Worm (Caenorhabditis elegans) whole organism, L4 larva: ENCODE data around the gene F40F8.12.
A peak's percentile ranks its signal among the peaks of the same experiment; 100 is the strongest.

Source experiments
- F10B5.3 ChIP-seq: sonication (generic microtip); optimal IDR thresholded peaks from 2 replicates; lab custom pipeline; 2016; ENCODE audit warnings: mild to moderate bottlenecking, missing genetic modification characterization, missing compliant biosample characterization
- F49E8.2 ChIP-seq: sonication (generic microtip); optimal IDR thresholded peaks from 2 replicates; lab custom pipeline; 2016; ENCODE audit warnings: missing compliant biosample characterization, mild to moderate bottlenecking, missing genetic modification characterization, borderline replicate concordance
- R02D3.7 ChIP-seq: fragments of 150-350 bp; sonication (generic microtip); optimal IDR thresholded peaks from 3 replicates; lab custom pipeline; 2014; ENCODE audit warnings: missing biosample characterization, missing genetic modification characterization
- T20F7.1 ChIP-seq: fragments of 200-800 bp; sonication (Bioruptor generic); optimal IDR thresholded peaks from 2 replicates; lab custom pipeline; 2018; ENCODE audit warnings: mild to moderate bottlenecking, missing genetic modification characterization, missing compliant biosample characterization
- Y105C5A.15 ChIP-seq: fragments of 200-800 bp; sonication (Bioruptor generic); IDR thresholded peaks from 2 replicates; pipeline ENCODE4 v1.3.6; 2022; ENCODE audit warnings: missing genetic modification characterization, missing compliant biosample characterization
- Y48G9A.11 ChIP-seq: fragments of 200-800 bp; sonication (Bioruptor generic); IDR thresholded peaks from 2 replicates; pipeline ENCODE4 v1.3.6; 2022; ENCODE audit warnings: missing genetic modification reagents, missing genetic modification characterization, missing compliant biosample characterization
- Y5F2A.4 ChIP-seq: fragments of 200-800 bp; sonication (Bioruptor generic); optimal IDR thresholded peaks from 2 replicates; lab custom pipeline; 2018; ENCODE audit warnings: mild to moderate bottlenecking, missing genetic modification characterization, missing compliant biosample characterization
- ZK546.5 ChIP-seq, 2 experiments: sonication (generic microtip); optimal IDR thresholded peaks; 2 replicates each; lab custom pipeline; 2017; ENCODE audit warnings: missing biosample characterization in 2 of 2, missing genetic modification characterization in 2 of 2
- aha-1 ChIP-seq: fragments of 150-350 bp; peaks from one replicate; lab custom pipeline; 2014; ENCODE audit warnings: missing biosample characterization, missing genetic modification characterization
- arid-1 ChIP-seq: fragments of 200-800 bp; sonication (Bioruptor generic); conservative IDR thresholded peaks from 2 replicates; pipeline ENCODE4 v1.3.6; 2022; ENCODE audit warnings: missing genetic modification reagents, missing genetic modification characterization, missing compliant biosample characterization
- attf-4 ChIP-seq: sonication (generic microtip); optimal IDR thresholded peaks from 3 replicates; lab custom pipeline; 2017; ENCODE audit warnings: missing biosample characterization, missing genetic modification characterization
- ceh-20 ChIP-seq: fragments of 200-800 bp; sonication (Bioruptor generic); IDR thresholded peaks from 2 replicates; pipeline ENCODE4 v1.3.6; 2022; ENCODE audit warnings: missing genetic modification reagents, missing genetic modification characterization, missing compliant biosample characterization
- ceh-28 ChIP-seq: fragments of 150-350 bp; optimal IDR thresholded peaks from 2 replicates; lab custom pipeline; 2014; ENCODE audit warnings: missing biosample characterization, missing genetic modification reagents, missing genetic modification characterization
- ceh-44 ChIP-seq: fragments of 200-800 bp; sonication (Bioruptor generic); IDR thresholded peaks from 2 replicates; pipeline ENCODE4 v1.3.6; 2022; ENCODE audit warnings: missing genetic modification reagents, missing genetic modification characterization, missing compliant biosample characterization
- ceh-82 ChIP-seq: sonication (generic microtip); optimal IDR thresholded peaks from 2 replicates; lab custom pipeline; 2017; ENCODE audit warnings: missing biosample characterization, missing genetic modification characterization
- ces-1 ChIP-seq: fragments of 150-350 bp; sonication (generic microtip); optimal IDR thresholded peaks from 4 replicates; lab custom pipeline; 2014; ENCODE audit warnings: missing biosample characterization, missing genetic modification reagents, missing genetic modification characterization
- daf-12 ChIP-seq: fragments of 150-350 bp; optimal IDR thresholded peaks from 2 replicates; lab custom pipeline; 2014; ENCODE audit warnings: missing biosample characterization, missing genetic modification reagents, missing genetic modification characterization
- dmd-6 ChIP-seq: fragments of 200-800 bp; sonication (Bioruptor generic); IDR thresholded peaks from 2 replicates; pipeline ENCODE4 v1.3.6; 2022; ENCODE audit warnings: missing genetic modification reagents, missing genetic modification characterization, missing compliant biosample characterization
- dmd-8 ChIP-seq: fragments of 200-800 bp; sonication (Bioruptor generic); IDR thresholded peaks from 2 replicates; pipeline ENCODE4 v1.3.6; 2022; ENCODE audit warnings: missing genetic modification characterization, missing compliant biosample characterization
- dmd-9 ChIP-seq: fragments of 200-800 bp; sonication (Bioruptor generic); IDR thresholded peaks from 2 replicates; pipeline ENCODE4 v1.3.6; 2022; ENCODE audit warnings: missing genetic modification reagents, missing genetic modification characterization, missing compliant biosample characterization
- dpl-1 ChIP-seq: fragments of 150-350 bp; optimal IDR thresholded peaks from 2 replicates; lab custom pipeline; 2014; ENCODE audit warnings: missing biosample characterization, missing genetic modification reagents, missing genetic modification characterization
- duxl-1 ChIP-seq: sonication (generic microtip); optimal IDR thresholded peaks from 2 replicates; lab custom pipeline; 2016; ENCODE audit warnings: mild to moderate bottlenecking, missing genetic modification characterization, moderate library complexity, missing compliant biosample characterization; ENCODE audit not compliant: poor library complexity
- egl-43 ChIP-seq: fragments of 200-800 bp; sonication (Bioruptor generic); IDR thresholded peaks from 2 replicates; pipeline ENCODE4 v1.3.6; 2022; ENCODE audit warnings: missing genetic modification reagents, missing genetic modification characterization, missing compliant biosample characterization
- gei-8 ChIP-seq: fragments of 200-800 bp; sonication (Bioruptor generic); optimal IDR thresholded peaks from 2 replicates; lab custom pipeline; 2018; ENCODE audit warnings: mild to moderate bottlenecking, missing genetic modification characterization, missing compliant biosample characterization
- lim-7 ChIP-seq: fragments of 200-800 bp; sonication (Bioruptor generic); IDR thresholded peaks from 2 replicates; pipeline ENCODE4 v1.3.6; 2022; ENCODE audit warnings: missing genetic modification characterization, missing compliant biosample characterization
- lin-1 ChIP-seq: fragments of 200-800 bp; sonication (Bioruptor generic); IDR thresholded peaks from 2 replicates; pipeline ENCODE4 v1.3.6; 2022; ENCODE audit warnings: missing genetic modification reagents, missing genetic modification characterization, missing compliant biosample characterization
- lin-13 ChIP-seq: fragments of 150-350 bp; optimal IDR thresholded peaks from 2 replicates; lab custom pipeline; 2014; ENCODE audit warnings: missing biosample characterization, missing genetic modification reagents, missing genetic modification characterization
- lin-29 ChIP-seq: fragments of 200-800 bp; sonication (Bioruptor generic); IDR thresholded peaks from 2 replicates; pipeline ENCODE4 v1.3.6; 2022; ENCODE audit warnings: missing genetic modification reagents, missing genetic modification characterization, missing compliant biosample characterization
- lin-38 ChIP-seq: fragments of 200-800 bp; sonication (Bioruptor generic); IDR thresholded peaks from 2 replicates; pipeline ENCODE4 v1.3.6; 2022; ENCODE audit warnings: missing genetic modification reagents, missing genetic modification characterization, missing compliant biosample characterization
- lsy-2 ChIP-seq, 2 experiments: fragments of 150-350 bp in 1 of 2; sonication (generic microtip) in 1 of 2; optimal IDR thresholded peaks; 2 replicates each; lab custom pipeline; 2014 to 2017; ENCODE audit warnings: missing biosample characterization in 2 of 2, missing genetic modification characterization in 2 of 2
- madf-5 ChIP-seq, 2 experiments: fragments of 200-800 bp; sonication (Bioruptor generic); IDR thresholded peaks; 2 replicates each; pipeline ENCODE4 v1.3.6; 2022; ENCODE audit warnings: missing compliant biosample characterization in 2 of 2, missing genetic modification characterization in 2 of 2
- madf-9 ChIP-seq: fragments of 200-800 bp; sonication (Bioruptor generic); conservative IDR thresholded peaks from 2 replicates; pipeline ENCODE4 v1.3.6; 2022; ENCODE audit warnings: missing genetic modification reagents, missing genetic modification characterization, missing compliant biosample characterization
- mep-1 ChIP-seq: fragments of 150-350 bp; sonication (generic microtip); optimal IDR thresholded peaks from 3 replicates; lab custom pipeline; 2014; ENCODE audit warnings: missing biosample characterization, missing genetic modification characterization
- mes-2 ChIP-seq: sonication (generic microtip); optimal IDR thresholded peaks from 2 replicates; lab custom pipeline; 2016; ENCODE audit warnings: missing genotype, mild to moderate bottlenecking, missing genetic modification characterization, missing compliant biosample characterization; ENCODE audit not compliant: poor library complexity, severe bottlenecking
- mxl-3 ChIP-seq: fragments of 200-800 bp; sonication (Bioruptor generic); optimal IDR thresholded peaks from 2 replicates; lab custom pipeline; 2018; ENCODE audit warnings: mild to moderate bottlenecking, missing genetic modification characterization, missing compliant biosample characterization
- nhr-11 ChIP-seq: fragments of 150-350 bp; optimal IDR thresholded peaks from 2 replicates; lab custom pipeline; 2014; ENCODE audit warnings: missing biosample characterization, missing genetic modification characterization
- pha-4 ChIP-seq, 2 experiments: fragments of 150-350 bp in 1 of 2; fragments of 200-800 bp in 1 of 2; sonication (Bioruptor generic) in 1 of 2; IDR thresholded peaks in 1 of 2; optimal IDR thresholded peaks in 1 of 2; 2 replicates each; pipeline versions ENCODE4 v1.3.6 to Lab custom; 2014 to 2022; ENCODE audit warnings: missing genetic modification characterization in 2 of 2, missing genetic modification reagents in 2 of 2, missing biosample characterization in 1 of 2, missing compliant biosample characterization in 1 of 2
- php-3 ChIP-seq: fragments of 200-800 bp; sonication (Bioruptor generic); IDR thresholded peaks from 2 replicates; pipeline ENCODE4 v1.3.6; 2022; ENCODE audit warnings: missing genetic modification reagents, missing genetic modification characterization, missing compliant biosample characterization
- pqm-1 ChIP-seq: sonication (generic microtip); optimal IDR thresholded peaks from 2 replicates; lab custom pipeline; 2017; ENCODE audit warnings: missing biosample characterization, missing genetic modification characterization
- rbr-2 ChIP-seq: sonication (generic microtip); optimal IDR thresholded peaks from 2 replicates; lab custom pipeline; 2016; ENCODE audit warnings: missing genotype, missing genetic modification characterization, missing compliant biosample characterization
- saeg-2 ChIP-seq: fragments of 200-800 bp; sonication (Bioruptor generic); IDR thresholded peaks from 2 replicates; pipeline ENCODE4 v1.3.6; 2022; ENCODE audit warnings: missing genetic modification reagents, missing genetic modification characterization, missing compliant biosample characterization
- skn-1 ChIP-seq: fragments of 150-350 bp; optimal IDR thresholded peaks from 2 replicates; lab custom pipeline; 2014; ENCODE audit warnings: missing biosample characterization, missing genetic modification characterization
- unc-62 ChIP-seq, 3 experiments: fragments of 150-350 bp in 1 of 3; sonication (generic microtip); optimal IDR thresholded peaks in 2 of 3; peaks in 1 of 3; 1 replicate in 1 of 3; 2 replicates in 2 of 3; lab custom pipeline; 2014 to 2017; ENCODE audit warnings: missing biosample characterization in 3 of 3, missing genetic modification characterization in 3 of 3, missing genetic modification reagents in 3 of 3, missing genotype in 1 of 3

Gene F40F8.12

DNA sequence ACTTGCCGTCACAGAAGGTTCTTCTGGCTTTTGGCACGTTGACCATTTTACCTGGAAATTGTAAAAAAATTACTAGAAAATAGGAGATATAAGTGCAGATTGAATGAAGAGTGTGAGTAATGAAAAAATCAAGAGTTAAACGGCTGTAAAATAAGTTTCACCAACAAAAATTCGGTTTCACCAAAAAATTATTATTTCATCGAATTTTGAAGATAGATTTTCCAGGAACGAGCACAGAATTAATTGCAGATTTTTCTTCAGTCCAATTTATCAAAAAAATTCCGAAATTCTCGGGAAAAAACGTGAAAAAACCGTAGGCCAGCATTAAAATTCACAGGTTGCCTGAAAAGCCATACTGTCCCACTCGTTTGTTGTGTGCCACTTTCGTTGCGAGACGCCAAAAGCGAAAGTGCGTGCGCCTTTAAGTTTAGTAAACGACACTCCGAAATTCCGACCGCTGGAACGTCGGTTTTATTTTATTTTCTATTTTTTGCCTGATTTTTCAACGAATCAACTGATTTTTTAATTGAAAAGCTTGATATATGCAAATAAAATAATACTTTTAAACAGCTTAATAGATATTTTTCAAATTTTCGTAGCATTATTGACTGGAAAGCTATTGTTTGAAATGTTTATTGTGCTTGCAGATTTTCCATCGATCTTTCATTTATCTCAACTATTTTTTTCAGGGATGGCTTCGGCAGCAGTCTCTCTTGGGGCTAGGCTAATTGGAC is 32.3 kb upstream of the F40F8.12 start, which contains the start of the genes rpl-36.A and nuo-1 (continued):
- TF ChIP-seq lin-38 (GFP tag; lab: Robert Waterston, UW) (peak; percentile 78), lin-29 (GFP tag; lab: Robert Waterston, UW) (no peak), mxl-3 (GFP tag; lab: Kevin White, UChicago) (peak; percentile 36), ceh-28 (tag; lab: Kevin White, UChicago) (no peak), Y105C5A.15 (GFP tag; lab: Robert Waterston, UW) (no peak), arid-1 (no peak), attf-4 (tag; lab: Kevin White, UChicago) (no peak), ceh-44 (GFP tag; lab: Robert Waterston, UW) (no peak), R02D3.7 (tag; lab: Kevin White, UChicago) (no peak), ceh-20 (peak; percentile 43; the same call in 1 of the 2 replicates), ces-1 (GFP tag; lab: Kevin White, UChicago) (no peak), duxl-1 (tag; lab: Kevin White, UChicago) (peak; percentile 33), lsy-2 (tag; optimal IDR thresholded peaks at IDR 0.05; lab: Kevin White, UChicago) (peak; percentile 91 to 99), aha-1 (tag; lab: Kevin White, UChicago) (peak; percentile 58), dmd-9 (GFP tag; lab: Robert Waterston, UW) (no peak), lin-1 (no peak), Y5F2A.4 (no peak), skn-1 (tag; lab: Kevin White, UChicago) (no peak), madf-5 (GFP tag; IDR thresholded peaks at IDR 0.05; lab: Robert Waterston, UW) (no peak), ZK546.5 (tag; optimal IDR thresholded peaks at IDR 0.05; lab: Kevin White, UChicago) (peak in 1 of 2 experiments; percentile 6), F10B5.3 (tag; lab: Kevin White, UChicago) (no peak), F49E8.2 (tag; lab: Kevin White, UChicago) (no peak)

DNA sequence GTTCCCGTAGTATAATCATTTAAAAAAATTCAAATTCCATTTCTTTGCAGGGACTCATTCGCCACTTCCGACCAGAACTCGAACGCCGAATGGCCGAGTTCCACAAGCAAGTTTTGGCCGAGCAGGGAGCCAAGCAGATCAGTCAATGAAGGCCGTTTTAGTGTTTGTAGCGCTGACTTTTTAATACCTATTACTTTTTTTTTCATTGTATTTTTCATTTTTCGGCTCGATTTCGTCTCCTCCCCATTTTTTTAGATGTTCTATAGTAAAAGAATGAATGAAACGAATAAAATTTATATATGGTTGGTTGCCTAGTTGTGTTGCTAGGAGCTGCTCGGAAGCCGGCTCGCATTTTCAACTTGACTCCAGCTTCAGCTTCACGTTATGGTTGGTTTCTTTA is 29.8 kb upstream of the F40F8.12 start, which contains the start of gene C09H10.4:
TSS of gene C09H10.4 (plus strand) at position 301 of the 400 bp plus-strand sequence.
- no peak for TF ChIP-seq php-3 (GFP tag; lab: Robert Waterston, UW)
- TF ChIP-seq pha-4 (GFP tag; IDR thresholded peaks at IDR 0.05; lab: Robert Waterston, UW): 0 out of 2 replicates have a peak, but pooled peaks have one; percentile 11
- TF ChIP-seq pha-4 (tag; optimal IDR thresholded peaks at IDR 0.05; lab: Kevin White, UChicago): no peak
- peak in 1 of 2 experiments; percentile 36 for TF ChIP-seq unc-62 (GFP tag; optimal IDR thresholded peaks at IDR 0.05 in 1 of 2; lab: Kevin White, UChicago)
- no peak for TF ChIP-seq unc-62 (tag; optimal IDR thresholded peaks at IDR 0.05; lab: Kevin White, UChicago)
- TF ChIP-seq, all 104 proteins: peak for 2

DNA sequence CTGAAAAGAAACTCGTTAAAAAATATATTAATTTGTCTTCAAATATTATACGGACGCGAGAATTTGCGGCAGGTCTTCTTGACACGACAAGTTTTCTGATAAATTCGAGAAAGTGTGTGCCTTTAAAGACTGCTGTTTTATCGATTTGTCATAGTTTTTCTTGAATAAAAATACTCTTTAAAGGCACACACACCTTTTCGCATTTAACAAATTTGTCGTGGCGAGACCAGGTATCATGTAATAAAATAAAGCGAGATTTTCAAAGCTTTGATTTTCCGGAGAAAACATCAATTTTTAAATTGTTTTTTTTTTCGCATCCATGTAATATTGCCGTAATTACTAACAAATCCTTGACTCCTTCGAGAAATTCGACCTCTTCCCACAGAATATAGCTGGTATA is 28.4 kb upstream of the F40F8.12 start:
- TF ChIP-seq daf-12 (tag; lab: Kevin White, UChicago) (no peak), R02D3.7 (tag; lab: Kevin White, UChicago) (no peak), saeg-2 (GFP tag; lab: Robert Waterston, UW) (no peak), unc-62 (GFP tag; optimal IDR thresholded peaks at IDR 0.05 in 1 of 2; lab: Kevin White, UChicago) (peak in 1 of 2 experiments; percentile 95), unc-62 (tag; optimal IDR thresholded peaks at IDR 0.05; lab: Kevin White, UChicago) (no peak), dpl-1 (GFP tag; lab: Kevin White, UChicago) (no peak), lin-38 (GFP tag; lab: Robert Waterston, UW) (no peak), F10B5.3 (tag; lab: Kevin White, UChicago) (no peak), Y48G9A.11 (no peak)

DNA sequence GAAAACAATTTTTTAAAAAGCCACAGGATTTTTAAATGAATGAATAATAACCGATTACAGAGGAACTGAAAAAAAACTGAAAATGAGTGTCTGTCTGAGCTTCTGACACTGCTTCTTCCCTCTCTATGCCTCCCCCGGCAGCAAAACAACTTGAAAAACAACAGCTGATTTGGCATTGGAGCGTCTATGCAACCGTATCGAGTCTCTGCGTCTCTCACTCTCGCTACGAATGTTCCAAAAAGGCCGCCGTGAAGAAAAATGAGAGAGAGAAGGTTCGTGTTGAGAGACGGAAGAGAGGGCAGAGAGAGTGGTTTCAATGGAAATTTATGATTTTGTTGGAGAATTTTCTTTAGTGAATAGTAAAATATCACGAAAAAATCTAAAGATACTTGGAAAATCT is 26.6 kb upstream of the F40F8.12 start:
- TF ChIP-seq lim-7 (GFP tag; lab: Robert Waterston, UW) (no peak), mes-2 (tag; lab: Kevin White, UChicago) (peak; percentile 76), mep-1 (tag; lab: Kevin White, UChicago) (peak; percentile 59), ceh-82 (no peak), dmd-6 (peak; percentile 49; the same call in 1 of the 2 replicates), egl-43 (GFP tag; lab: Robert Waterston, UW) (no peak), pqm-1 (tag; lab: Kevin White, UChicago) (peak; percentile 73), lin-13 (GFP tag; lab: Kevin White, UChicago) (peak; percentile 31), rbr-2 (tag; lab: Kevin White, UChicago) (peak; percentile 56), T20F7.1 (GFP tag; lab: Kevin White, UChicago) (no peak), duxl-1 (tag; lab: Kevin White, UChicago) (no peak), nhr-11 (peak; percentile 32), arid-1 (no peak), gei-8 (GFP tag; lab: Kevin White, UChicago) (no peak), dmd-8 (GFP tag; lab: Robert Waterston, UW) (no peak), madf-9 (GFP tag; lab: Robert Waterston, UW) (no peak)
